Fruit fly (Drosophila melanogaster) S2 (cell line): ENCODE results near the gene pigeon.

Experiments
- CG8478 ChIP-seq: fragments of >200 bp; optimal IDR thresholded peaks from 2 replicates; lab custom pipeline; 2018
- CTCF ChIP-seq, 2 experiments: fragments of >200 bp; optimal IDR thresholded peaks; 2 replicates each; lab custom pipeline; 2018

DNA sequence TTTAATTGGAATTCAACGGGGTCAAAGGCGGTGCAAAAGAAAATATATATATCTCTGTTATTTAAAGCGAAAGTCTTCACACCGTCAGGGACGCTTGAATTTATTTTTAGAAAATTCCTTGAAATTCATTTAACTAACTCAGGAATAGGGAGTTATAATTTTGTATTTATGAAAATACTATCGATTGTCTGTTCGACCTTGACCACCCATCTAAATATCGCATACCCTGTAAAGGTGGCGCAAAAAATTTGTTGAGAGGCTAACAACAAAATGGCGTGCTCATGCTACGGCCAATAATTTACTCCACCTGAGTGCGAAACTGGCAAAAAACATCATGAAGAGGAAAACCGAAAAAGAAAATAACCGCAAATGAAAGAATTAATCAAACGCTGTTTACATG lies 44.7 kb downstream of the pigeon start:
- TF ChIP-seq CG8478 (lab: Kevin White, UChicago) (no peak), CTCF (optimal IDR thresholded peaks at IDR 0.05; lab: Kevin White, UChicago) (no peak)
